Worm (Caenorhabditis elegans): ENCODE data around the gene pho-10.

pho-10 gene

ce11 chrII:9937611-9938010 lies 17.2 kb upstream of the pho-10 start (continued):
- TF ChIP-seq dpl-1 (GFP tag; optimal IDR thresholded peaks at IDR 0.05) (peak; percentile 64), snpc-4 (tag; optimal IDR thresholded peaks at IDR 0.05) (no peak), madf-5 (GFP tag; IDR thresholded peaks at IDR 0.05) (no peak), spr-3 (GFP tag; optimal IDR thresholded peaks at IDR 0.05) (no peak), dmd-9 (GFP tag; IDR thresholded peaks at IDR 0.05) (no peak), zag-1 (tag; optimal IDR thresholded peaks at IDR 0.05) (no peak), ceh-44 (GFP tag; IDR thresholded peaks at IDR 0.05) (no peak), nhr-6 (tag; optimal IDR thresholded peaks at IDR 0.05) (peak; percentile 12), Y105C5A.15 (GFP tag; IDR thresholded peaks at IDR 0.05) (no peak), mxl-3 (GFP tag; optimal IDR thresholded peaks at IDR 0.05) (peak; percentile 100), arid-1 (GFP tag; conservative IDR thresholded peaks at IDR 0.05) (0 out of 2 replicates have a peak, but pooled peaks have one; percentile 24), pqm-1 (tag; optimal IDR thresholded peaks at IDR 0.05) (peak; percentile 26), mes-2 (tag; optimal IDR thresholded peaks at IDR 0.05; ENCODE audit: poor library complexity, severe bottlenecking) (peak; percentile 48), ceh-82 (tag; optimal IDR thresholded peaks at IDR 0.05) (no peak), F10B5.3 (tag; optimal IDR thresholded peaks at IDR 0.05) (no peak), tra-1 (GFP tag; IDR thresholded peaks at IDR 0.05) (peak; percentile 84), vab-7 (GFP tag; IDR thresholded peaks at IDR 0.05) (no peak), aha-1 (tag) (peak; percentile 99), T20F7.1 (GFP tag; optimal IDR thresholded peaks at IDR 0.05) (peak; percentile 76), daf-8 (GFP tag; IDR thresholded peaks at IDR 0.05) (no peak), hmg-1.1 (GFP tag; IDR thresholded peaks at IDR 0.05) (peak; percentile 53; the same call in 1 of the 2 replicates), mep-1 (tag; optimal IDR thresholded peaks at IDR 0.05) (peak; percentile 90), tag-97 (GFP tag; IDR thresholded peaks at IDR 0.05) (no peak), zip-11 (GFP tag; IDR thresholded peaks at IDR 0.05) (no peak), cey-2 (tag; optimal IDR thresholded peaks at IDR 0.05; ENCODE audit: borderline replicate concordance, insufficient read depth) (peak; percentile 91), ceh-20 (GFP tag; IDR thresholded peaks at IDR 0.05) (peak; percentile 21; the same call in 1 of the 2 replicates), madf-9 (GFP tag; conservative IDR thresholded peaks at IDR 0.05) (no peak), ctbp-1 (GFP tag; IDR thresholded peaks at IDR 0.05) (no peak), sdz-12 (GFP tag; optimal IDR thresholded peaks at IDR 0.05) (no peak), lir-3 (tag; optimal IDR thresholded peaks at IDR 0.05) (no peak), rbr-2 (tag; optimal IDR thresholded peaks at IDR 0.05) (no peak), egl-43 (GFP tag; IDR thresholded peaks at IDR 0.05) (no peak), F37D6.2 (tag; optimal IDR thresholded peaks at IDR 0.05) (no peak), R02D3.7 (tag; optimal IDR thresholded peaks at IDR 0.05) (no peak), lin-29 (GFP tag; IDR thresholded peaks at IDR 0.05) (0 out of 2 replicates have a peak, but pooled peaks have one; percentile 14), nhr-25 (tag; optimal IDR thresholded peaks at IDR 0.05; ENCODE audit: borderline replicate concordance, insufficient read depth) (peak; percentile 7), dmd-6 (GFP tag; IDR thresholded peaks at IDR 0.05) (peak; percentile 93), T26A8.4 (GFP tag; IDR thresholded peaks at IDR 0.05) (peak; percentile 30; the same call in 1 of the 2 replicates), ceh-32 (tag; optimal IDR thresholded peaks at IDR 0.05; ENCODE audit: poor library complexity) (no peak), ztf-7 (tag; optimal IDR thresholded peaks at IDR 0.05) (peak; percentile 27), mdl-1 (tag; optimal IDR thresholded peaks at IDR 0.05) (peak; percentile 41 to 91), lim-7 (GFP tag; IDR thresholded peaks at IDR 0.05) (no peak), F26F4.8 (GFP tag; conservative IDR thresholded peaks at IDR 0.05) (no peak), pha-4 (GFP tag; IDR thresholded peaks at IDR 0.05) (no peak), pha-4 (tag; optimal IDR thresholded peaks at IDR 0.05) (peak; percentile 33), duxl-1 (tag; optimal IDR thresholded peaks at IDR 0.05; ENCODE audit: poor library complexity) (no peak), ceh-28 (tag; optimal IDR thresholded peaks at IDR 0.05) (no peak), unc-130 (GFP tag; optimal IDR thresholded peaks at IDR 0.05) (peak; percentile 13), lin-39 (tag; optimal IDR thresholded peaks at IDR 0.05) (no peak), nhr-28 (tag; optimal IDR thresholded peaks at IDR 0.05) (peak; percentile 90), fos-1 (tag; optimal IDR thresholded peaks at IDR 0.05) (no peak), zip-2 (tag; optimal IDR thresholded peaks at IDR 0.05) (peak; percentile 8)
